Fruit fly (Drosophila melanogaster) whole organism, embryonic: ENCODE measurements around the gene Sur-8.

ENCODE experiments used
- Adf1 ChIP-seq: fragments of 200-800 bp; sonication (Bioruptor generic); IDR thresholded peaks from 2 replicates; pipeline ENCODE4 v1.3.6; 2022; ENCODE audit warnings: missing biosample characterization, missing genetic modification characterization
- Antp ChIP-seq: fragments of 200-800 bp; sonication (Bioruptor generic); optimal IDR thresholded peaks from 3 replicates; lab custom pipeline; 2016; ENCODE audit warnings: missing biosample characterization, missing genetic modification characterization
- BtbVII ChIP-seq: fragments of 200-800 bp; sonication (Bioruptor generic); optimal IDR thresholded peaks from 3 replicates; lab custom pipeline; 2017; ENCODE audit warnings: missing biosample characterization, mild to moderate bottlenecking, missing genetic modification characterization
- CG1024 ChIP-seq: fragments of 200-800 bp; sonication (Bioruptor generic); IDR thresholded peaks from 2 replicates; pipeline ENCODE4 v1.3.6; 2022; ENCODE audit warnings: missing biosample characterization, missing genetic modification characterization
- CG10431 ChIP-seq: fragments of 200-800 bp; sonication (Bioruptor generic); optimal IDR thresholded peaks from 3 replicates; lab custom pipeline; 2018; ENCODE audit warnings: missing biosample characterization, mild to moderate bottlenecking, missing genetic modification characterization
- CG12299 ChIP-seq: fragments of 200-800 bp; sonication (Bioruptor generic); optimal IDR thresholded peaks from 2 replicates; lab custom pipeline; 2018; ENCODE audit warnings: missing biosample characterization, mild to moderate bottlenecking, missing genetic modification characterization
- CG12942 ChIP-seq: fragments of 200-800 bp; sonication (Bioruptor generic); optimal IDR thresholded peaks from 3 replicates; lab custom pipeline; 2016; ENCODE audit warnings: missing biosample characterization, missing genetic modification characterization
- CG13287 ChIP-seq: fragments of 200-800 bp; sonication (Bioruptor generic); IDR thresholded peaks from 2 replicates; pipeline ENCODE4 v1.3.6; 2022; ENCODE audit warnings: missing biosample characterization, missing genetic modification characterization; ENCODE audit not compliant: partially characterized antibody
- CG14014 ChIP-seq: fragments of 200-800 bp; sonication (Bioruptor generic); IDR thresholded peaks from 2 replicates; pipeline ENCODE4 v1.3.6; 2022; ENCODE audit warnings: missing biosample characterization, missing genetic modification characterization
- CG17186 ChIP-seq: fragments of 200-800 bp; sonication (Bioruptor generic); optimal IDR thresholded peaks from 3 replicates; lab custom pipeline; 2017; ENCODE audit warnings: missing biosample characterization, missing genetic modification reagents, missing genetic modification characterization
- CG17912 ChIP-seq: fragments of 200-800 bp; sonication (Bioruptor generic); optimal IDR thresholded peaks from 2 replicates; lab custom pipeline; 2018; ENCODE audit warnings: missing biosample characterization, mild to moderate bottlenecking, missing genetic modification characterization
- CG18476 ChIP-seq: fragments of 200-800 bp; sonication (Bioruptor generic); optimal IDR thresholded peaks from 2 replicates; lab custom pipeline; 2016; ENCODE audit warnings: missing biosample characterization, mild to moderate bottlenecking, missing genetic modification characterization
- CG2129 ChIP-seq: fragments of 200-800 bp; sonication (Bioruptor generic); IDR thresholded peaks from 2 replicates; pipeline ENCODE4 v1.3.6; 2022; ENCODE audit warnings: missing biosample characterization, missing genetic modification characterization; ENCODE audit not compliant: partially characterized antibody
- CG2712 ChIP-seq: fragments of 200-800 bp; optimal IDR thresholded peaks from 3 replicates; lab custom pipeline; 2019; ENCODE audit warnings: missing biosample characterization, mild to moderate bottlenecking, missing genetic modification characterization, moderate library complexity
- CG30020 ChIP-seq: fragments of 200-800 bp; optimal IDR thresholded peaks from 2 replicates; lab custom pipeline; 2019; ENCODE audit warnings: missing biosample characterization, mild to moderate bottlenecking, missing genetic modification characterization, moderate library complexity
- CG30403 ChIP-seq: fragments of 200-800 bp; sonication (Bioruptor generic); optimal IDR thresholded peaks from 3 replicates; lab custom pipeline; 2016; ENCODE audit warnings: missing biosample characterization, missing genetic modification characterization
- CG42726 ChIP-seq: fragments of 200-800 bp; sonication (Bioruptor generic); IDR thresholded peaks from 2 replicates; pipeline ENCODE4 v1.3.6; 2022; ENCODE audit warnings: missing biosample characterization, missing genetic modification characterization; ENCODE audit not compliant: partially characterized antibody
- CG6654 ChIP-seq: fragments of 200-800 bp; sonication (Bioruptor generic); optimal IDR thresholded peaks from 2 replicates; lab custom pipeline; 2017; ENCODE audit warnings: missing biosample characterization, mild to moderate bottlenecking, missing genetic modification characterization
- CG7745 ChIP-seq: fragments of 200-800 bp; sonication (Bioruptor generic); optimal IDR thresholded peaks from 2 replicates; lab custom pipeline; 2018; ENCODE audit warnings: missing biosample characterization, mild to moderate bottlenecking, missing genetic modification characterization, moderate library complexity
- CG9797 ChIP-seq: fragments of 200-800 bp; sonication (Bioruptor generic); optimal IDR thresholded peaks from 3 replicates; lab custom pipeline; 2018; ENCODE audit warnings: missing biosample characterization, mild to moderate bottlenecking, missing genetic modification characterization
- Dbx ChIP-seq: fragments of 200-800 bp; sonication (Bioruptor generic); IDR thresholded peaks from 3 replicates; pipeline ENCODE4 v1.3.6; 2022; ENCODE audit warnings: missing biosample characterization, missing genetic modification characterization
- Gug ChIP-seq: fragments of 200-800 bp; sonication (Bioruptor generic); IDR thresholded peaks from 4 replicates; pipeline ENCODE4 v1.3.6; 2022; ENCODE audit warnings: missing biosample characterization, missing genetic modification characterization
- HLH54F ChIP-seq: fragments of 200-800 bp; sonication (Bioruptor generic); optimal IDR thresholded peaks from 3 replicates; lab custom pipeline; 2016; ENCODE audit warnings: missing biosample characterization, missing genetic modification characterization
- HLHmδ ChIP-seq: fragments of 200-800 bp; sonication (Bioruptor generic); optimal IDR thresholded peaks from 2 replicates; lab custom pipeline; 2018; ENCODE audit warnings: missing biosample characterization, mild to moderate bottlenecking, missing genetic modification characterization, moderate library complexity
- Hr3 ChIP-seq: fragments of 200-800 bp; sonication (Bioruptor generic); optimal IDR thresholded peaks from 3 replicates; lab custom pipeline; 2016; ENCODE audit warnings: missing biosample characterization, missing genetic modification characterization
- Mad ChIP-seq: fragments of 200-800 bp; sonication (Bioruptor generic); optimal IDR thresholded peaks from 2 replicates; lab custom pipeline; 2016; ENCODE audit warnings: missing biosample characterization, missing genetic modification characterization
- Mes4 ChIP-seq: fragments of 200-800 bp; sonication (Bioruptor generic); optimal IDR thresholded peaks from 2 replicates; lab custom pipeline; 2016; ENCODE audit warnings: missing biosample characterization, missing genetic modification characterization
- Neu2 ChIP-seq: fragments of 200-800 bp; sonication (Bioruptor generic); optimal IDR thresholded peaks from 3 replicates; lab custom pipeline; 2016; ENCODE audit warnings: missing biosample characterization, missing genetic modification characterization, borderline replicate concordance
- Oli ChIP-seq: fragments of 200-800 bp; sonication (Bioruptor generic); optimal IDR thresholded peaks from 2 replicates; lab custom pipeline; 2018; ENCODE audit warnings: missing biosample characterization, mild to moderate bottlenecking, missing genetic modification characterization, moderate library complexity
- Rfx ChIP-seq: fragments of 200-800 bp; sonication (Bioruptor generic); IDR thresholded peaks from 2 replicates; pipeline ENCODE4 v1.3.6; 2022; ENCODE audit warnings: missing biosample characterization, missing genetic modification characterization
- Stat92E ChIP-seq, 3 experiments: fragments of >200 bp in 2 of 3; fragments of 200-800 bp in 1 of 3; sonication (Bioruptor generic) in 1 of 3; optimal IDR thresholded peaks; 2 replicates each; lab custom pipeline; 2017 to 2019; ENCODE audit warnings: missing biosample characterization in 3 of 3, missing genetic modification characterization in 3 of 3, mild to moderate bottlenecking in 1 of 3, moderate library complexity in 1 of 3
- Vsx1 ChIP-seq: fragments of 200-800 bp; sonication (Bioruptor generic); optimal IDR thresholded peaks from 2 replicates; lab custom pipeline; 2017; ENCODE audit warnings: missing biosample characterization, mild to moderate bottlenecking, missing genetic modification characterization, missing genetic modification reagents
- ap ChIP-seq: fragments of 200-800 bp; sonication (Bioruptor generic); IDR thresholded peaks from 2 replicates; pipeline ENCODE4 v1.3.6; 2022; ENCODE audit warnings: missing biosample characterization, missing genetic modification characterization
- ato ChIP-seq: fragments of 200-800 bp; sonication (Bioruptor generic); IDR thresholded peaks from 2 replicates; pipeline ENCODE4 v1.3.6; 2022; ENCODE audit warnings: missing biosample characterization, missing genetic modification characterization; ENCODE audit not compliant: partially characterized antibody
- bsh ChIP-seq, 2 experiments: fragments of 200-800 bp; sonication (Bioruptor generic); optimal IDR thresholded peaks; 2 replicates each; lab custom pipeline; 2017 to 2018; ENCODE audit warnings: mild to moderate bottlenecking in 2 of 2, missing biosample characterization in 2 of 2, missing genetic modification characterization in 2 of 2, moderate library complexity in 1 of 2
- da ChIP-seq: fragments of 200-800 bp; sonication (Bioruptor generic); optimal IDR thresholded peaks from 2 replicates; lab custom pipeline; 2016; ENCODE audit warnings: missing biosample characterization, missing genetic modification characterization
- dan ChIP-seq: fragments of 200-800 bp; sonication (Bioruptor generic); IDR thresholded peaks from 2 replicates; pipeline ENCODE4 v1.3.6; 2022; ENCODE audit warnings: missing biosample characterization, missing genetic modification characterization
- dm ChIP-seq: fragments of 200-800 bp; sonication (Bioruptor generic); optimal IDR thresholded peaks from 3 replicates; lab custom pipeline; 2016; ENCODE audit warnings: missing biosample characterization, missing genetic modification characterization
- ewg ChIP-seq: fragments of 200-800 bp; sonication (Bioruptor generic); optimal IDR thresholded peaks from 3 replicates; lab custom pipeline; 2017; ENCODE audit warnings: mild to moderate bottlenecking, missing biosample characterization, missing genetic modification reagents, missing genetic modification characterization
- ftz-f1 ChIP-seq: fragments of 200-800 bp; sonication (Bioruptor generic); optimal IDR thresholded peaks from 2 replicates; lab custom pipeline; 2016; ENCODE audit warnings: missing biosample characterization, missing genetic modification characterization
- fu2 ChIP-seq: fragments of 200-800 bp; sonication (Bioruptor generic); optimal IDR thresholded peaks from 2 replicates; lab custom pipeline; 2016; ENCODE audit warnings: missing biosample characterization, missing genetic modification characterization
- grn ChIP-seq: fragments of 200-800 bp; sonication (Bioruptor generic); optimal IDR thresholded peaks from 3 replicates; lab custom pipeline; 2017; ENCODE audit warnings: missing biosample characterization, missing genetic modification characterization
- gsb ChIP-seq: fragments of 200-800 bp; sonication (Bioruptor generic); IDR thresholded peaks from 2 replicates; pipeline ENCODE4 v1.3.6; 2022; ENCODE audit warnings: missing biosample characterization, missing genetic modification characterization
- lab ChIP-seq: fragments of 200-800 bp; sonication (Bioruptor generic); optimal IDR thresholded peaks from 3 replicates; lab custom pipeline; 2017; ENCODE audit warnings: missing biosample characterization, missing genetic modification characterization, mild to moderate bottlenecking, moderate library complexity, missing genetic modification reagents
- lilli ChIP-seq: fragments of 200-800 bp; sonication (Bioruptor generic); optimal IDR thresholded peaks from 3 replicates; lab custom pipeline; 2016; ENCODE audit warnings: missing biosample characterization, missing genetic modification characterization
- mld ChIP-seq: fragments of 200-800 bp; sonication (Bioruptor generic); IDR thresholded peaks from 3 replicates; pipeline ENCODE4 v1.3.6; 2022; ENCODE audit warnings: missing biosample characterization, missing genetic modification characterization; ENCODE audit not compliant: partially characterized antibody
- nom ChIP-seq: fragments of 200-800 bp; sonication (Bioruptor generic); optimal IDR thresholded peaks from 2 replicates; lab custom pipeline; 2017; ENCODE audit warnings: missing biosample characterization, missing genetic modification characterization, mild to moderate bottlenecking, moderate library complexity, missing genetic modification reagents
- wdn ChIP-seq: fragments of 200-800 bp; sonication (Bioruptor generic); IDR thresholded peaks from 2 replicates; pipeline ENCODE4 v1.3.6; 2022; ENCODE audit warnings: missing biosample characterization, missing genetic modification characterization
- zen ChIP-seq: fragments of 200-800 bp; sonication (Bioruptor generic); optimal IDR thresholded peaks from 3 replicates; lab custom pipeline; 2018; ENCODE audit warnings: missing biosample characterization, mild to moderate bottlenecking, missing genetic modification characterization, moderate library complexity

Sur-8 gene

DNA sequence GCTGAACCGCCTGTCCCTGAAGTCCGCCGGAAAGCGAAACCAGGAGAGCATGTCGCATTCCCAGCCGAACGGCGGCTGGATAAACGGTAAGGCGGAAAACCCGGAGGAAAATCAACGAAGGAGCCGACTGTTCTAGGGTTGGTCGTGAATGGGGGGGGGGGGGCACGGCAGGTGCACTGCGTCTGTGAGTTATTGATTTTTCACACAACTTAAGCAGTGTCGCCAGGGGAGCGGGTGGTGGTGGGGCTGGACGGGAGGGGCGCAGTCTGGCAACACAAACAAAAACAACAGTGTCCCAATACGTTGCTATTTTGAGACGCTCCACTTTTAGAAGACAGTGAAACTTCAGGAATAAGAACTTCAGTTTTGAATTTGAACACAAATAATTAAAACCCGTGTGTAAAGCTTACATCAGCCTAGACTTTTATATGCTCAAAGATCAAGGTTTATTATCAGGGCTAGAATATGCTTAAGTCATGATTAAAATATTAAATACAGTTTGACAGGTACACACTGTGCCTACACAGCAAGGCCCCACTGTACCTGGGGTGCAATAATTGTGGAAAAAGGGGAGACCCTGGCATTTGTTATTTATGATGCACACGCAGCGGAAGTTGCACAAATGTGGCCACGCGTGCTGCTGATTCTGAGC, 16.0 kb downstream of the Sur-8 start (continued):
- TF ChIP-seq mld (GFP tag; lab: Robert Waterston, UW) (no peak), CG10431 (GFP tag; lab: Kevin White, UChicago) (no peak), ewg (GFP tag; lab: Kevin White, UChicago) (peak; percentile 64), CG17912 (no peak), da (GFP tag; lab: Kevin White, UChicago) (no peak), HLHmδ (GFP tag; lab: Kevin White, UChicago) (no peak), Hr3 (peak; percentile 62), ap (GFP tag; lab: Robert Waterston, UW) (peak; percentile 67), Antp (GFP tag; lab: Kevin White, UChicago) (peak; percentile 55), dm (GFP tag; lab: Kevin White, UChicago) (no peak), BtbVII (peak; percentile 42), Mes4 (no peak), Rfx (GFP tag; lab: Robert Waterston, UW) (peak; percentile 43; the same call in 1 of the 2 replicates), Oli (tag; lab: Kevin White, UChicago) (peak; percentile 75), CG13287 (no peak), CG12942 (GFP tag; lab: Kevin White, UChicago) (no peak), ftz-f1 (GFP tag; lab: Kevin White, UChicago) (no peak), CG2129 (GFP tag; lab: Robert Waterston, UW) (no peak), nom (GFP tag; lab: Kevin White, UChicago) (peak; percentile 29), wdn (peak; percentile 27; the same call in 1 of the 2 replicates), Mad (GFP tag; lab: Kevin White, UChicago) (no peak), CG42726 (GFP tag; lab: Robert Waterston, UW) (no peak), Gug (GFP tag; lab: Robert Waterston, UW) (peak; percentile 66; the same call in 3 of the 4 replicates), CG9797 (no peak), CG2712 (tag; lab: Kevin White, UChicago) (peak; percentile 82), CG17186 (peak; percentile 22), lab (GFP tag; lab: Kevin White, UChicago) (peak; percentile 75), fu2 (no peak), lilli (GFP tag; lab: Kevin White, UChicago) (peak; percentile 52), HLH54F (GFP tag; lab: Kevin White, UChicago) (peak; percentile 21), Adf1 (GFP tag; lab: Robert Waterston, UW) (no peak), CG14014 (peak; percentile 61), CG1024 (GFP tag; lab: Robert Waterston, UW) (peak; percentile 28; the same call in 1 of the 2 replicates), CG18476 (peak; percentile 50), CG7745 (no peak), zen (tag; lab: Kevin White, UChicago) (peak; percentile 35), Neu2 (GFP tag; lab: Kevin White, UChicago) (no peak), ato (GFP tag; lab: Robert Waterston, UW) (no peak), Stat92E (GFP tag; optimal IDR thresholded peaks at IDR 0.05; lab: Kevin White, UChicago) (no peak), gsb (GFP tag; lab: Robert Waterston, UW) (no peak), CG6654 (GFP tag; lab: Kevin White, UChicago) (peak; percentile 47), Vsx1 (GFP tag; lab: Kevin White, UChicago) (peak; percentile 42), Dbx (GFP tag; lab: Robert Waterston, UW) (0 out of 3 replicates have a peak, but pooled peaks have one; percentile 20), CG30403 (GFP tag; lab: Kevin White, UChicago) (peak; percentile 65), dan (peak; percentile 20; the same call in 1 of the 2 replicates), CG30020 (no peak), bsh (GFP tag; optimal IDR thresholded peaks at IDR 0.05; lab: Kevin White, UChicago) (peak; percentile 60 to 84), grn (GFP tag; lab: Kevin White, UChicago) (no peak), CG12299 (tag; lab: Kevin White, UChicago) (no peak)
